1 fruit fly cellular context compared by ENCODE assay signal in the genomic region with DNA sequence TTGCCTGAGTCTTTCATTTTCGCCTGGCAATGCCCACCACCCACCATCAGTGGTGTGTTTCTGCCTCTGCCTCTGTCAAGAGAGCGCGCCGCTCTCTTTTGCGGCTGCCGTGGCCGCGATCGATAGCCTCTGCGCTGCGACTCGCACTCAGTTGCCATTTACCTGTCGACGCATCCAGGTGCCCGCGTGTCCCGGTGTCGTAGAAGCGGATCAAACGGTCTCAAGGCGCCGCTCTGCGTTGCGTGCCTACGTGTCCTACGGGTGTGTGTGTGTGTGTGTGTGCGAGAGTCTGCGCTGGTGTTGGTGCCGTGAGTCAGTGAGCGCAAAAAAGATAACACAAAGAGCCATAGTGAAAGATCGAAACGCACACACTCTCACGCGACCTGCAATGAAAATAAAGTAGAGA.
TF ChIP-seq lines count a peak whose summit lies in the region.

A gene (plus strand): TSS at position 148 of the 406 bp plus-strand sequence.

TF ChIP-seq in whole organism, embryonic, 481 proteins besides CTCF, POLR2A, EP300 and RAD21 (continued from another document and continues in another):
- TF ChIP-seq CG17328 (GFP tag; IDR thresholded peaks at IDR 0.05; lab: Robert Waterston, UW) (0 out of 2 replicates have a peak, but pooled peaks have one; percentile 18), CG30020 (tag; optimal IDR thresholded peaks at IDR 0.05; lab: Kevin White, UChicago) (no peak), danr (GFP tag; IDR thresholded peaks at IDR 0.05; lab: Robert Waterston, UW) (no peak), CG17359 (tag; optimal IDR thresholded peaks at IDR 0.05; lab: Kevin White, UChicago) (no peak), ac (GFP tag; optimal IDR thresholded peaks at IDR 0.05; lab: Kevin White, UChicago) (peak; percentile 13), CG17829 (tag; optimal IDR thresholded peaks at IDR 0.05; lab: Kevin White, UChicago) (peak; percentile 38), psq (GFP tag; optimal IDR thresholded peaks at IDR 0.05; lab: Kevin White, UChicago) (no peak), ro (GFP tag; IDR thresholded peaks at IDR 0.05; lab: Robert Waterston, UW) (no peak), Tbp (GFP tag; optimal IDR thresholded peaks at IDR 0.05; lab: Kevin White, UChicago) (no peak), Max (GFP tag; optimal IDR thresholded peaks at IDR 0.05; lab: Kevin White, UChicago) (no peak), otp (GFP tag; IDR thresholded peaks at IDR 0.05; lab: Robert Waterston, UW) (no peak), CG30403 (GFP tag; optimal IDR thresholded peaks at IDR 0.05; lab: Kevin White, UChicago) (no peak), trh (GFP tag; optimal IDR thresholded peaks at IDR 0.05; lab: Kevin White, UChicago) (no peak), hth (optimal IDR thresholded peaks at IDR 0.05; lab: Kevin White, UChicago) (no peak), HLH54F (GFP tag; optimal IDR thresholded peaks at IDR 0.05; lab: Kevin White, UChicago) (no peak), CG1024 (GFP tag; IDR thresholded peaks at IDR 0.05; lab: Robert Waterston, UW) (no peak), Dll (GFP tag; IDR thresholded peaks at IDR 0.05; lab: Robert Waterston, UW; ENCODE audit: partially characterized antibody) (no peak), aop (GFP tag; IDR thresholded peaks at IDR 0.05; lab: Robert Waterston, UW) (no peak), CG17802 (tag; optimal IDR thresholded peaks at IDR 0.05; lab: Kevin White, UChicago) (no peak), sna (GFP tag; IDR thresholded peaks at IDR 0.05; lab: Robert Waterston, UW; ENCODE audit: partially characterized antibody) (no peak), Sin3A (optimal IDR thresholded peaks at IDR 0.05; lab: Kevin White, UChicago) (no peak), sens (GFP tag; lab: Kevin White, UChicago) (peak; percentile 83), B-H2 (GFP tag; optimal IDR thresholded peaks at IDR 0.05; lab: Kevin White, UChicago) (no peak), dysf (GFP tag; IDR thresholded peaks at IDR 0.05; lab: Robert Waterston, UW) (no peak), bsh (GFP tag; optimal IDR thresholded peaks at IDR 0.05; lab: Kevin White, UChicago) (no peak), CG12155 (GFP tag; optimal IDR thresholded peaks at IDR 0.05; lab: Kevin White, UChicago) (no peak), bab2 (GFP tag; optimal IDR thresholded peaks at IDR 0.05; lab: Kevin White, UChicago) (no peak), CG32532 (GFP tag; IDR thresholded peaks at IDR 0.05; lab: Robert Waterston, UW) (0 out of 2 replicates have a peak, but pooled peaks have one; percentile 26), Eip74EF (GFP tag; optimal IDR thresholded peaks at IDR 0.05; lab: Kevin White, UChicago) (no peak), CG33557 (GFP tag; optimal IDR thresholded peaks at IDR 0.05; lab: Kevin White, UChicago) (no peak), CG6689 (GFP tag; IDR thresholded peaks at IDR 0.05; lab: Robert Waterston, UW) (no peak), gt (GFP tag; IDR thresholded peaks at IDR 0.05; lab: Robert Waterston, UW) (no peak), Nf-YB (GFP tag; optimal IDR thresholded peaks at IDR 0.05; lab: Kevin White, UChicago) (no peak), CG3281 (GFP tag; optimal IDR thresholded peaks at IDR 0.05; lab: Kevin White, UChicago) (no peak), sima (GFP tag; optimal IDR thresholded peaks at IDR 0.05; lab: Kevin White, UChicago) (no peak), CG31441 (GFP tag; IDR thresholded peaks at IDR 0.05; lab: Robert Waterston, UW) (no peak), sens-2 (GFP tag; IDR thresholded peaks at IDR 0.05; lab: Robert Waterston, UW) (no peak), wek (GFP tag; optimal IDR thresholded peaks at IDR 0.05; lab: Kevin White, UChicago) (no peak), CG17568 (GFP tag; optimal IDR thresholded peaks at IDR 0.05; lab: Kevin White, UChicago) (no peak), h (optimal IDR thresholded peaks at IDR 0.05; lab: Kevin White, UChicago) (no peak), NC2α (GFP tag; optimal IDR thresholded peaks at IDR 0.05; lab: Kevin White, UChicago) (no peak), Stat92E (GFP tag; optimal IDR thresholded peaks at IDR 0.05; lab: Kevin White, UChicago) (peak in 1 of 3 experiments; percentile 48), Fer3 (tag; optimal IDR thresholded peaks at IDR 0.05; lab: Kevin White, UChicago) (no peak), CG9609 (GFP tag; optimal IDR thresholded peaks at IDR 0.05; lab: Kevin White, UChicago) (no peak), Antp (GFP tag; optimal IDR thresholded peaks at IDR 0.05; lab: Kevin White, UChicago) (no peak), crc (GFP tag; optimal IDR thresholded peaks at IDR 0.05; lab: Kevin White, UChicago) (no peak), CG18262 (tag; optimal IDR thresholded peaks at IDR 0.05; lab: Kevin White, UChicago) (no peak), MTF-1 (GFP tag; optimal IDR thresholded peaks at IDR 0.05; lab: Kevin White, UChicago; ENCODE audit: borderline replicate concordance) (no peak), Vsx1 (GFP tag; optimal IDR thresholded peaks at IDR 0.05; lab: Kevin White, UChicago) (no peak), CG34224 (GFP tag; IDR thresholded peaks at IDR 0.05; lab: Robert Waterston, UW; ENCODE audit: partially characterized antibody) (no peak), CG8765 (GFP tag; IDR thresholded peaks at IDR 0.05; lab: Robert Waterston, UW) (no peak), CG4854 (GFP tag; optimal IDR thresholded peaks at IDR 0.05; lab: Kevin White, UChicago) (no peak), Ravus (GFP tag; IDR thresholded peaks at IDR 0.05; lab: Robert Waterston, UW) (no peak), Atf6 (GFP tag; IDR thresholded peaks at IDR 0.05; lab: Robert Waterston, UW) (no peak), pum (GFP tag; optimal IDR thresholded peaks at IDR 0.05; lab: Kevin White, UChicago) (no peak), CG10147 (GFP tag; optimal IDR thresholded peaks at IDR 0.05; lab: Kevin White, UChicago) (no peak), CG10274 (GFP tag; optimal IDR thresholded peaks at IDR 0.05; lab: Kevin White, UChicago) (no peak), odd (GFP tag; optimal IDR thresholded peaks at IDR 0.05; lab: Kevin White, UChicago) (no peak), CG11085 (GFP tag; IDR thresholded peaks at IDR 0.05; lab: Robert Waterston, UW) (no peak), ash1 (GFP tag; optimal IDR thresholded peaks at IDR 0.05; lab: Kevin White, UChicago) (no peak), CG4404 (GFP tag; IDR thresholded peaks at IDR 0.05; lab: Robert Waterston, UW) (no peak), Mes4 (GFP tag; optimal IDR thresholded peaks at IDR 0.05; lab: Kevin White, UChicago) (no peak), ci (GFP tag; IDR thresholded peaks at IDR 0.05; lab: Robert Waterston, UW) (peak; percentile 69; the same call in 2 of the 3 replicates), CG2199 (GFP tag; IDR thresholded peaks at IDR 0.05; lab: Robert Waterston, UW) (peak; percentile 78; the same call in 1 of the 3 replicates), HmgD (GFP tag; optimal IDR thresholded peaks at IDR 0.05; lab: Kevin White, UChicago) (peak; percentile 45), zen (tag; optimal IDR thresholded peaks at IDR 0.05; lab: Kevin White, UChicago) (peak; percentile 66), Ets65A (GFP tag; lab: Kevin White, UChicago) (no peak), Six4 (GFP tag; optimal IDR thresholded peaks at IDR 0.05; lab: Kevin White, UChicago) (no peak), CG14860 (GFP tag; IDR thresholded peaks at IDR 0.05; lab: Robert Waterston, UW; ENCODE audit: partially characterized antibody) (no peak), inv (GFP tag; IDR thresholded peaks at IDR 0.05; lab: Robert Waterston, UW; ENCODE audit: partially characterized antibody) (no peak), CG10979 (tag; optimal IDR thresholded peaks at IDR 0.05; lab: Kevin White, UChicago) (no peak), CG32767 (GFP tag; IDR thresholded peaks at IDR 0.05; lab: Robert Waterston, UW) (peak; percentile 36; the same call in 1 of the 2 replicates), slbo (GFP tag; IDR thresholded peaks at IDR 0.05; lab: Robert Waterston, UW) (peak; percentile 22; the same call in 1 of the 2 replicates), peb (GFP tag; IDR thresholded peaks at IDR 0.05; lab: Robert Waterston, UW) (no peak), dati (GFP tag; IDR thresholded peaks at IDR 0.05; lab: Robert Waterston, UW) (no peak), D19A (tag; optimal IDR thresholded peaks at IDR 0.05; lab: Kevin White, UChicago) (no peak), CG16779 (GFP tag; IDR thresholded peaks at IDR 0.05; lab: Robert Waterston, UW) (no peak), CG7839 (tag; optimal IDR thresholded peaks at IDR 0.05; lab: Kevin White, UChicago) (no peak), CG6765 (GFP tag; optimal IDR thresholded peaks at IDR 0.05; lab: Kevin White, UChicago) (no peak), kah (GFP tag; optimal IDR thresholded peaks at IDR 0.05; lab: Kevin White, UChicago) (no peak), Sox100B (GFP tag; optimal IDR thresholded peaks at IDR 0.05; lab: Kevin White, UChicago) (no peak), CG31388 (GFP tag; optimal IDR thresholded peaks at IDR 0.05; lab: Kevin White, UChicago) (no peak), CG14965 (GFP tag; optimal IDR thresholded peaks at IDR 0.05; lab: Kevin White, UChicago; ENCODE audit: borderline replicate concordance) (no peak), Oli (tag; optimal IDR thresholded peaks at IDR 0.05; lab: Kevin White, UChicago) (no peak), lmd (GFP tag; IDR thresholded peaks at IDR 0.05; lab: Robert Waterston, UW) (no peak), Hmr (GFP tag; optimal IDR thresholded peaks at IDR 0.05; lab: Kevin White, UChicago) (no peak), CG14050 (GFP tag; IDR thresholded peaks at IDR 0.05; lab: Robert Waterston, UW) (no peak), cwo (GFP tag; optimal IDR thresholded peaks at IDR 0.05; lab: Kevin White, UChicago) (no peak), HLH3B (GFP tag; IDR thresholded peaks at IDR 0.05; lab: Robert Waterston, UW) (no peak), fu2 (GFP tag; optimal IDR thresholded peaks at IDR 0.05; lab: Kevin White, UChicago) (no peak), dan (GFP tag; IDR thresholded peaks at IDR 0.05; lab: Robert Waterston, UW) (no peak), jumu (GFP tag; optimal IDR thresholded peaks at IDR 0.05; lab: Kevin White, UChicago) (no peak), CG7963 (GFP tag; IDR thresholded peaks at IDR 0.05; lab: Robert Waterston, UW; ENCODE audit: partially characterized antibody) (no peak), Rfx (GFP tag; IDR thresholded peaks at IDR 0.05; lab: Robert Waterston, UW) (0 out of 2 replicates have a peak, but pooled peaks have one; percentile 20), gsb (GFP tag; IDR thresholded peaks at IDR 0.05; lab: Robert Waterston, UW) (no peak), ATbp (GFP tag; optimal IDR thresholded peaks at IDR 0.05; lab: Kevin White, UChicago) (no peak), CG9817 (tag; optimal IDR thresholded peaks at IDR 0.05; lab: Kevin White, UChicago) (no peak), Hr78 (GFP tag; optimal IDR thresholded peaks at IDR 0.05; lab: Kevin White, UChicago) (no peak), Hr51 (GFP tag; optimal IDR thresholded peaks at IDR 0.05; lab: Kevin White, UChicago) (no peak), CG11723 (GFP tag; optimal IDR thresholded peaks at IDR 0.05; lab: Kevin White, UChicago) (no peak), Atf-2 (GFP tag; optimal IDR thresholded peaks at IDR 0.05; lab: Kevin White, UChicago) (no peak), kay (GFP tag; optimal IDR thresholded peaks at IDR 0.05; lab: Kevin White, UChicago) (no peak), oc (tag; optimal IDR thresholded peaks at IDR 0.05; lab: Kevin White, UChicago) (peak; percentile 42), CG12071 (GFP tag; optimal IDR thresholded peaks at IDR 0.05; lab: Kevin White, UChicago) (no peak), pnt (GFP tag; optimal IDR thresholded peaks at IDR 0.05; lab: Kevin White, UChicago) (no peak), rib (GFP tag; IDR thresholded peaks at IDR 0.05; lab: Robert Waterston, UW) (peak; percentile 64), mirr (GFP tag; optimal IDR thresholded peaks at IDR 0.05; lab: Kevin White, UChicago) (no peak), tap (tag; optimal IDR thresholded peaks at IDR 0.05; lab: Kevin White, UChicago) (no peak), CG2889 (GFP tag; IDR thresholded peaks at IDR 0.05; lab: Robert Waterston, UW) (no peak), CG6683 (GFP tag; optimal IDR thresholded peaks at IDR 0.05; lab: Kevin White, UChicago) (no peak), CG16813 (GFP tag; IDR thresholded peaks at IDR 0.05; lab: Robert Waterston, UW; ENCODE audit: partially characterized antibody) (0 out of 3 replicates have a peak, but pooled peaks have one; percentile 23), Neu2 (GFP tag; optimal IDR thresholded peaks at IDR 0.05; lab: Kevin White, UChicago; ENCODE audit: borderline replicate concordance) (no peak), CG7357 (GFP tag; IDR thresholded peaks at IDR 0.05; lab: Robert Waterston, UW) (no peak), Opbp (GFP tag; IDR thresholded peaks at IDR 0.05; lab: Robert Waterston, UW; ENCODE audit: partially characterized antibody) (0 out of 3 replicates have a peak, but pooled peaks have one; percentile 33), CG12219 (GFP tag; optimal IDR thresholded peaks at IDR 0.05; lab: Kevin White, UChicago) (no peak), Doc2 (GFP tag; IDR thresholded peaks at IDR 0.05; lab: Robert Waterston, UW) (no peak), ranshi (GFP tag; IDR thresholded peaks at IDR 0.05; lab: Robert Waterston, UW) (no peak), CG13123 (GFP tag; optimal IDR thresholded peaks at IDR 0.05; lab: Kevin White, UChicago) (no peak), CG13287 (GFP tag; IDR thresholded peaks at IDR 0.05; lab: Robert Waterston, UW; ENCODE audit: partially characterized antibody) (peak; percentile 11; the same call in 1 of the 2 replicates), CG11398 (GFP tag; optimal IDR thresholded peaks at IDR 0.05; lab: Kevin White, UChicago) (no peak), Dad (GFP tag; optimal IDR thresholded peaks at IDR 0.05; lab: Kevin White, UChicago) (no peak), Oaz (GFP tag; IDR thresholded peaks at IDR 0.05; lab: Robert Waterston, UW) (no peak), tgo (GFP tag; IDR thresholded peaks at IDR 0.05; lab: Robert Waterston, UW) (no peak), Fer1 (GFP tag; optimal IDR thresholded peaks at IDR 0.05; lab: Kevin White, UChicago) (no peak), luna (GFP tag; optimal IDR thresholded peaks at IDR 0.05; lab: Kevin White, UChicago) (no peak), CG10321 (GFP tag; IDR thresholded peaks at IDR 0.05; lab: Robert Waterston, UW) (no peak), CG9876 (GFP tag; optimal IDR thresholded peaks at IDR 0.05; lab: Kevin White, UChicago) (no peak), eyg (GFP tag; optimal IDR thresholded peaks at IDR 0.05; lab: Kevin White, UChicago) (no peak), CG14667 (GFP tag; IDR thresholded peaks at IDR 0.05; lab: Robert Waterston, UW) (no peak), CG3163 (GFP tag; optimal IDR thresholded peaks at IDR 0.05; lab: Kevin White, UChicago) (peak; percentile 95), Dbx (GFP tag; IDR thresholded peaks at IDR 0.05; lab: Robert Waterston, UW) (no peak), Dref (GFP tag; IDR thresholded peaks at IDR 0.05; lab: Robert Waterston, UW) (no peak)
